Worm (Caenorhabditis elegans): ENCODE measurements around the gene F36H12.5.

ce11 chrIV:5303030-5303429, 36.5 kb downstream of the F36H12.5 start, which contains the start of gene ZK354.7:
- TF ChIP-seq pqm-1 (tag; optimal IDR thresholded peaks at IDR 0.05) (no peak), nhr-232 (tag; optimal IDR thresholded peaks at IDR 0.05) (no peak), tbx-2 (tag; optimal IDR thresholded peaks at IDR 0.05) (no peak)

Data from whole organism, late embryonic.